Worm (Caenorhabditis elegans): ENCODE data around the gene ZC262.2.

DNA sequence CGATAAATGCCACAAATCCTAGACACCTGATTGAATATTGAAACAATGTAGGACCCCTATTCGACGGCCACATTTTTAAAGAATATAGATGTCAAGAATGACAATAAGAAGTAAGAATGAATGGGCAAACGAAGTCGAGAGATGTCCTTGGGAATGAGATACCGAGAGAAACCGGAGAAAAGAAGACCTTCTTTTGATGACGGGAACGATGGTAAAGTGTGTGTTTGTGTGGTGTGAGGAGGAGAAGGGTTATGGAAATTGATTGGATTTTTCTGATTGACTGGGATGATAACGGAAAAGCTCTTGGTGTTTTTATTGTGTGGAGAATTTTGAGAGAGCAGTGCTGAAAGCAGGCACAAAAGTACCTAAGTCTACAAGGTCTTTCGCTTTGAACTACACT is 36.8 kb downstream of the ZC262.2 start, which contains the start of gene R05D3.9:
- TF ChIP-seq attf-5 (GFP tag; optimal IDR thresholded peaks at IDR 0.05) = no peak
- no peak for TF ChIP-seq lsl-1 (GFP tag; optimal IDR thresholded peaks at IDR 0.05)
- no peak for TF ChIP-seq hsf-1 (GFP tag; IDR thresholded peaks at IDR 0.05)
- TF ChIP-seq egl-44 (GFP tag; IDR thresholded peaks at IDR 0.05) = no peak
- no peak for TF ChIP-seq sea-2 (GFP tag; IDR thresholded peaks at IDR 0.05)
- no peak for TF ChIP-seq zfh-2 (GFP tag; conservative IDR thresholded peaks at IDR 0.05)
- TF ChIP-seq Y53G8AR.9 (GFP tag; conservative IDR thresholded peaks at IDR 0.05) = no peak
